Worm (Caenorhabditis elegans) whole organism, L4 larva: ENCODE measurements around the gene rps-21.

ENCODE experiments used
- mep-1 ChIP-seq: fragments of 150-350 bp; sonication (generic microtip); optimal IDR thresholded peaks from 3 replicates; lab custom pipeline; 2014; ENCODE audit warnings: missing biosample characterization, missing genetic modification characterization
- nhr-48 ChIP-seq: sonication (generic microtip); optimal IDR thresholded peaks from 2 replicates; lab custom pipeline; 2016; ENCODE audit warnings: mild to moderate bottlenecking, missing genetic modification characterization, missing compliant biosample characterization
- pha-4 ChIP-seq, 2 experiments: fragments of 150-350 bp in 1 of 2; fragments of 200-800 bp in 1 of 2; sonication (Bioruptor generic) in 1 of 2; IDR thresholded peaks in 1 of 2; optimal IDR thresholded peaks in 1 of 2; 2 replicates each; pipeline versions ENCODE4 v1.3.6 to Lab custom; 2014 to 2022; ENCODE audit warnings: missing genetic modification characterization in 2 of 2, missing genetic modification reagents in 2 of 2, missing biosample characterization in 1 of 2, missing compliant biosample characterization in 1 of 2
- snpc-4 ChIP-seq: fragments of 150-350 bp; optimal IDR thresholded peaks from 2 replicates; lab custom pipeline; 2014; ENCODE audit warnings: missing biosample characterization, missing genetic modification characterization

- TF ChIP-seq snpc-4 (no peak), pha-4 (GFP tag; IDR thresholded peaks at IDR 0.05; lab: Robert Waterston, UW) (no peak), pha-4 (tag; optimal IDR thresholded peaks at IDR 0.05; lab: Kevin White, UChicago) (no peak), nhr-48 (tag; lab: Kevin White, UChicago) (no peak), mep-1 (tag; lab: Kevin White, UChicago) (no peak)
Measured at ce11 chrIII:7221103-7221502, 31.7 kb upstream of the rps-21 start.
